Worm (Caenorhabditis elegans) whole organism, L2 larva: ENCODE results near the gene C16B8.4.

Source experiments
- C34F6.9 ChIP-seq: fragments of 150-350 bp; optimal IDR thresholded peaks from 2 replicates; lab custom pipeline; 2014; ENCODE audit warnings: missing biosample characterization, missing genetic modification characterization
- F13H6.1 ChIP-seq: sonication (generic microtip); optimal IDR thresholded peaks from 2 replicates; lab custom pipeline; 2016; ENCODE audit warnings: missing genetic modification characterization, missing compliant biosample characterization
- R02D3.7 ChIP-seq: fragments of 150-350 bp; optimal IDR thresholded peaks from 2 replicates; lab custom pipeline; 2014; ENCODE audit warnings: missing biosample characterization, missing genetic modification characterization
- Y55F3AM.14 ChIP-seq: fragments of 200-800 bp; sonication (Bioruptor generic); optimal IDR thresholded peaks from 2 replicates; lab custom pipeline; 2018; ENCODE audit warnings: mild to moderate bottlenecking, missing genetic modification characterization, missing compliant biosample characterization
- ZK546.5 ChIP-seq: sonication (generic microtip); optimal IDR thresholded peaks from 2 replicates; lab custom pipeline; 2017; ENCODE audit warnings: missing biosample characterization, missing genetic modification characterization
- alr-1 ChIP-seq: fragments of 150-350 bp; optimal IDR thresholded peaks from 2 replicates; lab custom pipeline; 2014; ENCODE audit warnings: missing biosample characterization, missing genetic modification characterization
- aly-2 ChIP-seq: fragments of 150-350 bp; optimal IDR thresholded peaks from 2 replicates; lab custom pipeline; 2014; ENCODE audit warnings: missing biosample characterization, missing genetic modification characterization
- ama-1 ChIP-seq: fragments of 150-350 bp; optimal IDR thresholded peaks from 2 replicates; lab custom pipeline; 2018; ENCODE audit warnings: inconsistent platforms
- blmp-1 ChIP-seq: sonication (generic microtip); optimal IDR thresholded peaks from 2 replicates; lab custom pipeline; 2017; ENCODE audit warnings: missing genetic modification characterization, mild to moderate bottlenecking, missing compliant biosample characterization, antibody characterized with exemption, moderate library complexity; ENCODE audit not compliant: insufficient read depth
- ceh-16 ChIP-seq: fragments of 150-350 bp; optimal IDR thresholded peaks from 2 replicates; lab custom pipeline; 2014; ENCODE audit warnings: missing biosample characterization, missing genetic modification characterization
- ceh-82 ChIP-seq: fragments of 150-350 bp; optimal IDR thresholded peaks from 2 replicates; lab custom pipeline; 2014; ENCODE audit warnings: missing biosample characterization, missing genetic modification characterization
- crh-2 ChIP-seq: sonication (generic microtip); optimal IDR thresholded peaks from 2 replicates; lab custom pipeline; 2017; ENCODE audit warnings: missing biosample characterization, missing genetic modification characterization
- dmd-4 ChIP-seq: sonication (generic microtip); optimal IDR thresholded peaks from 2 replicates; lab custom pipeline; 2017; ENCODE audit warnings: missing biosample characterization, missing genetic modification characterization
- elt-1 ChIP-seq: fragments of 150-350 bp; optimal IDR thresholded peaks from 2 replicates; lab custom pipeline; 2014; ENCODE audit warnings: missing biosample characterization, missing genetic modification characterization
- fos-1 ChIP-seq: fragments of 150-350 bp; optimal IDR thresholded peaks from 2 replicates; lab custom pipeline; 2014; ENCODE audit warnings: missing biosample characterization, missing genetic modification characterization
- gmeb-1 ChIP-seq: fragments of 150-350 bp; optimal IDR thresholded peaks from 2 replicates; lab custom pipeline; 2014; ENCODE audit warnings: missing biosample characterization, missing genetic modification characterization
- lin-11 ChIP-seq: fragments of 150-350 bp; sonication (generic microtip); optimal IDR thresholded peaks from 2 replicates; lab custom pipeline; 2014; ENCODE audit warnings: missing biosample characterization, missing genetic modification characterization, inconsistent platforms, mixed read lengths
- lin-13 ChIP-seq: fragments of 150-350 bp; optimal IDR thresholded peaks from 2 replicates; lab custom pipeline; 2014; ENCODE audit warnings: missing biosample characterization, missing genetic modification reagents, missing genetic modification characterization
- lin-39 ChIP-seq: fragments of 150-350 bp; optimal IDR thresholded peaks from 2 replicates; lab custom pipeline; 2014; ENCODE audit warnings: missing biosample characterization, missing genetic modification reagents, missing genetic modification characterization
- lsy-2 ChIP-seq, 2 experiments: fragments of 150-350 bp in 1 of 2; sonication (generic microtip) in 1 of 2; optimal IDR thresholded peaks; 2 replicates each; lab custom pipeline; 2014 to 2017; ENCODE audit warnings: missing biosample characterization in 2 of 2, missing genetic modification characterization in 2 of 2
- mbf-1 ChIP-seq: sonication (generic microtip); optimal IDR thresholded peaks from 2 replicates; lab custom pipeline; 2017; ENCODE audit warnings: missing biosample characterization, missing genetic modification characterization
- mdl-1 ChIP-seq, 2 experiments: fragments of 150-350 bp in 1 of 2; sonication (generic microtip) in 1 of 2; optimal IDR thresholded peaks; 2 replicates each; lab custom pipeline; 2017; ENCODE audit warnings: missing biosample characterization in 2 of 2, missing genetic modification characterization in 2 of 2
- nhr-10 ChIP-seq: sonication (generic microtip); optimal IDR thresholded peaks from 2 replicates; lab custom pipeline; 2017; ENCODE audit warnings: missing biosample characterization, missing genetic modification characterization
- nhr-129 ChIP-seq: fragments of 150-350 bp; optimal IDR thresholded peaks from 2 replicates; lab custom pipeline; 2014; ENCODE audit warnings: missing biosample characterization, missing genetic modification characterization
- nhr-21 ChIP-seq: fragments of 150-350 bp; optimal IDR thresholded peaks from 2 replicates; lab custom pipeline; 2014; ENCODE audit warnings: missing biosample characterization, missing genetic modification characterization
- nhr-23 ChIP-seq: fragments of 150-350 bp; optimal IDR thresholded peaks from 2 replicates; lab custom pipeline; 2014; ENCODE audit warnings: missing biosample characterization, missing genetic modification reagents, missing genetic modification characterization
- nhr-237 ChIP-seq: fragments of 150-350 bp; optimal IDR thresholded peaks from 2 replicates; lab custom pipeline; 2014; ENCODE audit warnings: missing biosample characterization, missing genetic modification characterization
- nhr-6 ChIP-seq: fragments of 150-350 bp; optimal IDR thresholded peaks from 2 replicates; lab custom pipeline; 2014; ENCODE audit warnings: missing biosample characterization, missing genetic modification characterization
- nhr-77 ChIP-seq: fragments of 150-350 bp; optimal IDR thresholded peaks from 2 replicates; lab custom pipeline; 2014; ENCODE audit warnings: missing biosample characterization, missing genetic modification characterization
- sem-4 ChIP-seq: fragments of 150-350 bp; optimal IDR thresholded peaks from 2 replicates; lab custom pipeline; 2014; ENCODE audit warnings: missing biosample characterization, missing genetic modification reagents, missing genetic modification characterization
- skn-1 ChIP-seq: sonication (generic microtip); optimal IDR thresholded peaks from 2 replicates; lab custom pipeline; 2017; ENCODE audit warnings: missing biosample characterization, missing genetic modification characterization
- sma-9 ChIP-seq, 2 experiments: fragments of 150-350 bp in 1 of 2; sonication (generic microtip) in 1 of 2; optimal IDR thresholded peaks; 2 replicates each; lab custom pipeline; 2014 to 2016; ENCODE audit warnings: missing genetic modification characterization in 2 of 2, mild to moderate bottlenecking in 1 of 2, missing biosample characterization in 1 of 2, missing compliant biosample characterization in 1 of 2, missing genetic modification reagents in 1 of 2, moderate library complexity in 1 of 2
- unc-55 ChIP-seq: fragments of 150-350 bp; sonication (generic microtip); optimal IDR thresholded peaks from 3 replicates; lab custom pipeline; 2014; ENCODE audit warnings: missing biosample characterization, missing genetic modification reagents, missing genetic modification characterization
- unc-62 ChIP-seq: fragments of 150-350 bp; optimal IDR thresholded peaks from 2 replicates; lab custom pipeline; 2014; ENCODE audit warnings: missing biosample characterization, missing genetic modification reagents, missing genetic modification characterization
- zag-1 ChIP-seq: fragments of 150-350 bp; optimal IDR thresholded peaks from 2 replicates; lab custom pipeline; 2014; ENCODE audit warnings: missing biosample characterization, missing genetic modification characterization
- ztf-1 ChIP-seq: fragments of 200-800 bp; sonication (Bioruptor generic); conservative IDR thresholded peaks from 2 replicates; pipeline ENCODE4 v1.3.6; 2022; ENCODE audit warnings: missing genetic modification characterization, missing compliant biosample characterization
- ztf-11 ChIP-seq: sonication (generic microtip); optimal IDR thresholded peaks from 2 replicates; lab custom pipeline; 2017; ENCODE audit warnings: missing biosample characterization, missing genetic modification characterization

The C16B8.4 gene

ce11 chrX:3944961-3945587 is 28.4 kb downstream of the C16B8.4 start:
- TF ChIP-seq nhr-129 (tag; lab: Kevin White, UChicago) (peak; percentile 15), lsy-2 (tag; optimal IDR thresholded peaks at IDR 0.05; lab: Kevin White, UChicago) (peak in 1 of 2 experiments; percentile 29), C34F6.9 (tag; lab: Kevin White, UChicago) (peak; percentile 11), crh-2 (peak; percentile 10), mdl-1 (tag; optimal IDR thresholded peaks at IDR 0.05; lab: Kevin White, UChicago) (no peak), sma-9 (GFP tag; optimal IDR thresholded peaks at IDR 0.05; lab: Kevin White, UChicago) (peak; percentile 2), sma-9 (tag; optimal IDR thresholded peaks at IDR 0.05; lab: Kevin White, UChicago) (no peak)
- TF ChIP-seq, all 48 proteins: peak for 5

- TF ChIP-seq C34F6.9 (tag; lab: Kevin White, UChicago) (peak; percentile 15), fos-1 (tag; lab: Kevin White, UChicago) (peak; percentile 41), lin-11 (tag; lab: Kevin White, UChicago) (no peak), nhr-129 (tag; lab: Kevin White, UChicago) (peak; percentile 27)
Observed at ce11 chrX:3944073-3944472, 29.4 kb downstream of the C16B8.4 start.

DNA sequence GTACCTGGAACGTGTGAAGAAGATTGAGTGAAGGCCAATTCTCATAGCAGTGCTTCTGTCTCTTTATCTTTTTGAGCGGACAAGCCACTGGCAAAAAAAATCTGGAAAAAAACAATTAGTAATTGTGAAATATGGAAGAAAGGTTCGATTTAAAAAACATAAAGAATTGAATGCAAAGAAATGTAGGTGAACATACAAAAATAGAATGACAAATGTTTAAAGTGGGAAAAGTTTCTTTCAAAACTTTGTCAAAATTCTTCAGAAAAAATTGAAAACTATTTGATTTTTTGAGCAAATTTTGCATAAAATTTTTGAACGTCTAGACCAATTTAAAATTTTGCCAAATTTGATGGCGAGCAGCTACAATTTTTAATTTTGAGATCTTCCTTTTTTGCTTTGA is 30.2 kb downstream of the C16B8.4 start, which contains the start of gene ptp-4A2:
Gene ptp-4A2, minus strand, starts transcription at position 101 of the 400 bp plus-strand sequence.
- TF ChIP-seq unc-55 (GFP tag; lab: Kevin White, UChicago) (no peak), sem-4 (tag; lab: Kevin White, UChicago) (no peak), aly-2 (tag; lab: Kevin White, UChicago) (no peak), ama-1 (lab: Kevin White, UChicago) (no peak), gmeb-1 (tag; lab: Kevin White, UChicago) (no peak), nhr-237 (tag; lab: Kevin White, UChicago) (no peak), elt-1 (no peak), dmd-4 (tag; lab: Kevin White, UChicago) (no peak), nhr-23 (tag; lab: Kevin White, UChicago) (no peak), Y55F3AM.14 (GFP tag; lab: Kevin White, UChicago) (no peak), nhr-6 (tag; lab: Kevin White, UChicago) (no peak), ZK546.5 (tag; lab: Kevin White, UChicago) (no peak), ztf-1 (no peak), ceh-82 (tag; lab: Kevin White, UChicago) (no peak), blmp-1 (tag; lab: Kevin White, UChicago) (no peak), sma-9 (GFP tag; optimal IDR thresholded peaks at IDR 0.05; lab: Kevin White, UChicago) (no peak), sma-9 (tag; optimal IDR thresholded peaks at IDR 0.05; lab: Kevin White, UChicago) (no peak), unc-62 (GFP tag; lab: Kevin White, UChicago) (no peak), nhr-21 (tag; lab: Kevin White, UChicago) (no peak), lin-39 (tag; lab: Kevin White, UChicago) (no peak)
- TF ChIP-seq, all 48 proteins: peak for 0

DNA sequence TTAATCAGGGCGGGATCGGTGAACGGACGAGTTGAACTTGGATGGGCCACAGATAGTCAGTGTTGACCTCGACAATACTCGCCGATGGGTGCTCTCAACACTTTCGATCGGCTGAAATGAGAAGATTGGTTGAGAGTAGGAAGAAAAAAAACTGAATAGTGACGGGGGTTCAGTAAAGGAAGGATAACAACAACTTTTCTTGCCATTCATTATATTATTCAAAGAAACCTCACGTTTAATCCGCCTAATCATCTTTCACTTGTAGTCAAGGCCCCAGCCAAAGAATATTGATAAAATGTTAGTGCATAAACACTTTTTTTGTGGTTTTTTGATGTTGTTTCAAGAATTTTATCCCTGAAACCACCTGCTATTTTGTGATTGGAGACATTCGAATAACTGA is 31.2 kb downstream of the C16B8.4 start, which contains the start of gene T19D2.13:
Gene T19D2.13, minus strand, starts transcription at position 101 of the 400 bp plus-strand sequence.
- no peak for TF ChIP-seq nhr-6 (tag; lab: Kevin White, UChicago)
- no peak for TF ChIP-seq nhr-10 (tag; lab: Kevin White, UChicago)
- no peak for TF ChIP-seq R02D3.7 (tag; lab: Kevin White, UChicago)
- TF ChIP-seq lin-13 (GFP tag; lab: Kevin White, UChicago) = no peak
- no peak for TF ChIP-seq ztf-11
- TF ChIP-seq nhr-77 (tag; lab: Kevin White, UChicago) = no peak
- TF ChIP-seq F13H6.1 (tag; lab: Kevin White, UChicago) = no peak
- no peak for TF ChIP-seq crh-2
- no peak for TF ChIP-seq Y55F3AM.14 (GFP tag; lab: Kevin White, UChicago)
- TF ChIP-seq blmp-1 (tag; lab: Kevin White, UChicago) = no peak
- no peak for TF ChIP-seq skn-1
- TF ChIP-seq zag-1 (tag; lab: Kevin White, UChicago) = no peak
- TF ChIP-seq mbf-1 (tag; lab: Kevin White, UChicago) = no peak
- no peak for TF ChIP-seq nhr-129 (tag; lab: Kevin White, UChicago)
- TF ChIP-seq ZK546.5 (tag; lab: Kevin White, UChicago) = no peak
- TF ChIP-seq ceh-16 = no peak
- no peak for TF ChIP-seq nhr-21 (tag; lab: Kevin White, UChicago)
- no peak for TF ChIP-seq alr-1 (tag; lab: Kevin White, UChicago)
- TF ChIP-seq lin-11 (tag; lab: Kevin White, UChicago) = no peak
